Worm (Caenorhabditis elegans): ENCODE measurements around the gene tat-1.

Gene tat-1

DNA sequence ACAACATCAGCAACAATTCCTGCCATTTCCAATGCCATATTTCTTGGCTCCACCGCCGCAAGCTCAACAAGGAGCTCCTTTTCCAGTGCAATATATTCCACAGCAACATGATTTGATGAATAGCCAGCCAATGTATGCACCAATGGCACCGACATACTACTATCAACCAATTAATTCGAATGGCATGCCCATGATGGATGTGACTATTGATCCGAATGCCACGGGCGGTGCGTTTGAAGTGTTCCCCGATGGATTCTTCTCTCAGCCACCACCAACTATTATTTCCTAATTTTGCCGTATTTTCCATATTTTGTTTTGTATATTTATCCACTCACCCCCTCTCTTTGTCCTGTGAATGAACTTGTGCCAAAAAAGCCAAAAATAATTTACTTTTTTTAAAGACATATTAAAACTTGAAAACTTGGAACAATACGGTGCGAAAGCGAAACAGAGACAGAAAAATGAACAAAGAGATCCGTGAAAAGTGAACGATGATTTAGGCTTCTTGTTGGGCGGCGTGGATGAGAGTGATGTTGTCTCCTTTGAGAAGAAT lies 7.4 kb upstream of the tat-1 start (continued):
- TF ChIP-seq snpc-4 (GFP tag; optimal IDR thresholded peaks at IDR 0.05), result no peak
- no peak for TF ChIP-seq snpc-4 (tag; optimal IDR thresholded peaks at IDR 0.05)
- TF ChIP-seq mcd-1 (GFP tag; IDR thresholded peaks at IDR 0.05), result peak; percentile 35; the same call in 1 of the 2 replicates
- no peak for TF ChIP-seq lir-1 (GFP tag; conservative IDR thresholded peaks at IDR 0.05)
- TF ChIP-seq nhr-27 (tag; optimal IDR thresholded peaks at IDR 0.05), result no peak
- TF ChIP-seq mxl-1 (tag; optimal IDR thresholded peaks at IDR 0.05), result no peak
- no peak for TF ChIP-seq ceh-100 (GFP tag; IDR thresholded peaks at IDR 0.05)
- TF ChIP-seq rec-8 (tag; optimal IDR thresholded peaks at IDR 0.05), result no peak
- TF ChIP-seq zfh-2 (GFP tag; conservative IDR thresholded peaks at IDR 0.05), result no peak
- no peak for TF ChIP-seq F55B11.4 (tag; optimal IDR thresholded peaks at IDR 0.05; ENCODE audit: borderline replicate concordance, insufficient read depth)
- TF ChIP-seq unc-130 (GFP tag; optimal IDR thresholded peaks at IDR 0.05), result peak; percentile 4
- TF ChIP-seq egl-18 (GFP tag; IDR thresholded peaks at IDR 0.05), result no peak
- no peak for TF ChIP-seq let-526 (GFP tag; IDR thresholded peaks at IDR 0.05)

DNA sequence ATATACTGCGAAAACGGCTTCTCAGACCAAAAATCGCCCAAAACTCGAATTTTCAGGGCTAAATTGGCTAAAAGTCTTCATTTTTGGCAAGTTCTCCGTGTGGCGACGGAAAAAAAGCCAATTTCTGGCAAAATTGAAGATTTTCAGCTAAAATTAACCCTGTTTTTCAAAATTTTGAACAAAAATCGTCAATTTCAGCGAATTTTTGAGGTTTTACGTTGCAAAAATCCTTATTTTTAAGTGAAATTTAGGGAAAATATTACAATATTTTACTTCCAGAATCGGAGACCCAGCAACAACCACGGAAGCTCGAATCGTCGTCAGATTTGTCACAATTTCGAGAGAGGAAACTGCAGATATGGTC lies 6.7 kb upstream of the tat-1 start:
- peak; percentile 12 for TF ChIP-seq snpc-4 (GFP tag; optimal IDR thresholded peaks at IDR 0.05)
- no peak for TF ChIP-seq snpc-4 (tag; optimal IDR thresholded peaks at IDR 0.05)
- no peak for TF ChIP-seq nhr-90 (tag; optimal IDR thresholded peaks at IDR 0.05)
- peak; percentile 26 for TF ChIP-seq dpl-1 (GFP tag; optimal IDR thresholded peaks at IDR 0.05)

DNA sequence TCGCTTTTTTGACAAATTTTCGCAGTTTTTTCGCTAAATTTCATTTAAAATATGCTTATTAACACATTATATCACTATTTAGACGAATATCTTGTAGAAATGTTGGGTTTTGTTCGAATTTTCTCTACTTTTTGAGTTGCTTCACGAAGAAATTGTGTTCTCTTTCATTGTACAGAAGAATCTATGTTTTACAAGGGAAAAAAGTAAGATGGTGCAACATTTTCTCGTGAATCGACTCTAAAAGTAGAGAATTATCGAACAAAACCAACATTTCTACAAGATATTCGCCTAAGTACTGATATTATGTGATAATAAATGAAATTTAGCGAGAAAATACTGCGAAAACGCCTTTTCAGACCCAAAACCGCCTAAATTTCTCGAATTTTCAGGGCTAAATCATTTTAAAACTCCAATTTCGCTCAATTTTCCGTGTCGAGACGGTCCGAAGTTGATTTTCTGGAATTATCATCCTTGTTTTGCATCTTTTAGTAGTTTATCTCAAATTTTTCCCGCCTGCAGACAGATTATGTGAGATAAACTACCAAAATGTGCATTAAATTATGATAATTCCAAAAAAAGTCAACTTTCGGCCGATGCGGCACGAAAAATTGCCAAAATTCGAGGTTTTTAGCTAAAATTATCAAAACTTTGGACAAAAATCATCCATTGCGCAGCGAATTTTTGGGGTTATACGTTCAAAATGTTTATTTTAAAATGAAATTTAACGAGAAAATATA lies 6.2 kb upstream of the tat-1 start:
- no peak for TF ChIP-seq nhr-179 (tag; optimal IDR thresholded peaks at IDR 0.05)
- TF ChIP-seq ama-1 (optimal IDR thresholded peaks at IDR 0.05), result no peak
- peak in 1 of 2 experiments; percentile 42 for TF ChIP-seq ama-1 (GFP tag; optimal IDR thresholded peaks at IDR 0.05)
- TF ChIP-seq egl-44 (GFP tag; IDR thresholded peaks at IDR 0.05), result no peak
- TF ChIP-seq efl-1 (GFP tag; optimal IDR thresholded peaks at IDR 0.05), result peak; percentile 13
- TF ChIP-seq Y79H2A.3 (GFP tag; conservative IDR thresholded peaks at IDR 0.05), result no peak
- no peak for TF ChIP-seq Y53G8AR.9 (GFP tag; conservative IDR thresholded peaks at IDR 0.05)
- TF ChIP-seq lin-54 (GFP tag; optimal IDR thresholded peaks at IDR 0.05), result no peak

DNA sequence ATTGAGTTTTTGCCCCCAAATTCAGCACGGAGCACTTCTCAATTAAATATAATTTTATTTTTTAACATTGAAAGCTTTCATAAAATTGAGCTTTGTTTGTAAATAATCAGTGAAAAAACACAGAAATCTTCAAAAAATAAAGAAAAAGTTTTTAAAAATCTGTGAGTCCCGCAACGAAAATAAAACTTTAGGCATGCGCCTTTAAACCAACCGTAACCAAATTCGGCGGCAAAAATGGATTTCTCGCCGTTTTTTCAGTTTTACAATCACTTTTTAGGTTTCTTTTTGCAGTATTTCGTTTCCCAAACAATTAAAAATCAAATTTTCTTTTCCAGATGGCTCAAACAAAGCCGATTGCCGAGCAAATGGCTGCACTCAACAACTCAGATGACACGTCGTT lies 5.0 kb upstream of the tat-1 start, which contains the start of gene pie-1:
Gene pie-1, plus strand, starts transcription at position 336 of the 400 bp plus-strand sequence.
- 0 out of 2 replicates have a peak, but pooled peaks have one; percentile 12 for TF ChIP-seq Y95B8A.8 (GFP tag; IDR thresholded peaks at IDR 0.05)
- no peak for TF ChIP-seq F39B2.1 (GFP tag; IDR thresholded peaks at IDR 0.05)
- no peak for TF ChIP-seq ztf-3 (GFP tag; optimal IDR thresholded peaks at IDR 0.05)
- TF ChIP-seq somi-1 (GFP tag; optimal IDR thresholded peaks at IDR 0.05), result no peak
- peak; percentile 59 for TF ChIP-seq F49E8.2 (tag; optimal IDR thresholded peaks at IDR 0.05; ENCODE audit: insufficient read depth)
- no peak for TF ChIP-seq ztf-18 (tag; optimal IDR thresholded peaks at IDR 0.05)
- TF ChIP-seq ceh-91 (GFP tag; IDR thresholded peaks at IDR 0.05), result peak; percentile 86
- no peak for TF ChIP-seq F57A8.1 (GFP tag; optimal IDR thresholded peaks at IDR 0.05)
- TF ChIP-seq lsy-27 (tag; optimal IDR thresholded peaks at IDR 0.05; ENCODE audit: borderline replicate concordance, insufficient read depth), result no peak
- no peak for TF ChIP-seq ztf-22 (GFP tag; optimal IDR thresholded peaks at IDR 0.05)
- no peak for TF ChIP-seq fkh-3 (tag; optimal IDR thresholded peaks at IDR 0.05)
- TF ChIP-seq him-1 (tag; optimal IDR thresholded peaks at IDR 0.05), result peak; percentile 90
- TF ChIP-seq unc-130 (GFP tag; optimal IDR thresholded peaks at IDR 0.05), result no peak
- no peak for TF ChIP-seq akir-1 (GFP tag; optimal IDR thresholded peaks at IDR 0.05)
- TF ChIP-seq repo-1 (tag; optimal IDR thresholded peaks at IDR 0.05), result no peak
- TF ChIP-seq mel-28 (tag; optimal IDR thresholded peaks at IDR 0.05; ENCODE audit: borderline replicate concordance), result no peak
- no peak for TF ChIP-seq sea-2 (GFP tag; IDR thresholded peaks at IDR 0.05)
- no peak for TF ChIP-seq hlh-12 (tag; optimal IDR thresholded peaks at IDR 0.05)
- no peak for TF ChIP-seq atf-7 (tag; optimal IDR thresholded peaks at IDR 0.05)
- TF ChIP-seq lsl-1 (GFP tag; optimal IDR thresholded peaks at IDR 0.05), result peak; percentile 95
- TF ChIP-seq ccch-3 (GFP tag; optimal IDR thresholded peaks at IDR 0.05), result no peak
- TF ChIP-seq nhr-90 (tag; optimal IDR thresholded peaks at IDR 0.05), result no peak
- no peak for TF ChIP-seq T26A5.8 (tag; optimal IDR thresholded peaks at IDR 0.05)

Measured in whole organism, young adult.